Fruit fly (Drosophila melanogaster) Kc167 (cell line): ENCODE data around the gene lush.

Experiments used
- Myc ChIP-seq: fragments of >200 bp; optimal IDR thresholded peaks from 2 replicates; lab custom pipeline; 2017; ENCODE audit warnings: missing external identifiers
- Sin3A ChIP-seq: fragments of >200 bp; optimal IDR thresholded peaks from 2 replicates; lab custom pipeline; 2018; ENCODE audit warnings: missing external identifiers
- h ChIP-seq: fragments of >200 bp; optimal IDR thresholded peaks from 3 replicates; lab custom pipeline; 2018; ENCODE audit warnings: missing external identifiers
- insv ChIP-seq: fragments of >200 bp; optimal IDR thresholded peaks from 3 replicates; lab custom pipeline; 2018; ENCODE audit warnings: missing external identifiers
- psq ChIP-seq: fragments of >200 bp; optimal IDR thresholded peaks from 2 replicates; lab custom pipeline; 2017; ENCODE audit warnings: missing external identifiers
- ttk ChIP-seq: sonication (Bioruptor generic); optimal IDR thresholded peaks from 2 replicates; lab custom pipeline; 2017; ENCODE audit warnings: missing external identifiers

DNA sequence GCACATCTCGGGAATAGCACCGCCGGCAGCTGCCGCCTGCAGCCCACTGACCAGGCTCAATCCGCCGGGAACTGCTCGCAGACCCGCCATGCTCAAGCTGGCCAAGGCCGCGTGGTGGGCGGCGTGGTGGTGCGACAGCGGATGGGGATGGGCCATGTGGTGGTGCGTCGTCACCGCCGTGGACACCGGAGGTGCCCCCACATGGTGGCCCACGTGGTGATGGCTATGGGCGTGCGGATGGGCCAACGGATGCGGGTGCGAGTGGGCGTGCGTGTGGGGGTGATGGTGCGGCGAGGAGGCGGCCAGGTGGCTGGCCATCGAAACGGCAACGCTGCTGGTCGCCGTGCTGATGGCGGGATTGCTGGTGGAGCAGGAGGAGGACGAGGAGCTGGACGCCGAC is 47.6 kb upstream of the lush start:
- TF ChIP-seq h (no peak), Myc (no peak), psq (no peak), ttk (no peak), Sin3A (no peak), insv (lab: Kevin White, UChicago) (no peak)
